Fruit fly (Drosophila melanogaster) whole organism, adult: Measurements from ENCODE around the gene elB.

ENCODE experiments used
- CG12768 ChIP-seq: fragments of 200-800 bp; sonication (Bioruptor generic); optimal IDR thresholded peaks from 2 replicates; lab custom pipeline; 2017; ENCODE audit warnings: missing biosample characterization, missing genetic modification characterization, mild to moderate bottlenecking, moderate library complexity, missing genetic modification reagents
- CG1620 ChIP-seq: fragments of 200-800 bp; sonication (Bioruptor generic); optimal IDR thresholded peaks from 2 replicates; lab custom pipeline; 2016; ENCODE audit warnings: missing biosample characterization, missing genetic modification characterization
- CG7045 ChIP-seq: fragments of 200-800 bp; sonication (Bioruptor generic); optimal IDR thresholded peaks from 2 replicates; lab custom pipeline; 2017; ENCODE audit warnings: missing biosample characterization, mild to moderate bottlenecking, missing genetic modification characterization
- Clk ChIP-seq: fragments of 200-800 bp; sonication (Bioruptor generic); optimal IDR thresholded peaks from 2 replicates; lab custom pipeline; 2017; ENCODE audit warnings: missing biosample characterization, missing genetic modification characterization
- Crg-1 ChIP-seq: fragments of 200-800 bp; sonication (Bioruptor generic); optimal IDR thresholded peaks from 2 replicates; lab custom pipeline; 2016; ENCODE audit warnings: missing biosample characterization, missing genetic modification characterization
- Hr96 ChIP-seq: fragments of 200-800 bp; sonication (Bioruptor generic); optimal IDR thresholded peaks from 2 replicates; lab custom pipeline; 2016; ENCODE audit warnings: missing biosample characterization, missing genetic modification characterization
- Mnt ChIP-seq: fragments of 200-800 bp; sonication (Bioruptor generic); optimal IDR thresholded peaks from 2 replicates; lab custom pipeline; 2016; ENCODE audit warnings: missing biosample characterization, mild to moderate bottlenecking, missing genetic modification characterization
- cic ChIP-seq: fragments of 200-800 bp; sonication (Bioruptor generic); optimal IDR thresholded peaks from 2 replicates; lab custom pipeline; 2017; ENCODE audit warnings: missing biosample characterization, mild to moderate bottlenecking, missing genetic modification characterization, moderate library complexity
- kay ChIP-seq: fragments of 200-800 bp; sonication (Bioruptor generic); peaks from one replicate; lab custom pipeline; 2016; ENCODE audit warnings: missing biosample characterization, missing genetic modification characterization, borderline replicate concordance
- ovo ChIP-seq: fragments of 200-800 bp; sonication (Bioruptor generic); optimal IDR thresholded peaks from 2 replicates; lab custom pipeline; 2016; ENCODE audit warnings: missing biosample characterization, missing genetic modification characterization
- tj ChIP-seq: fragments of 200-800 bp; sonication (Bioruptor generic); optimal IDR thresholded peaks from 3 replicates; lab custom pipeline; 2017; ENCODE audit warnings: missing biosample characterization, mild to moderate bottlenecking, missing genetic modification characterization, moderate library complexity

- TF ChIP-seq Mnt (GFP tag; lab: Kevin White, UChicago): no peak
- TF ChIP-seq Crg-1 (GFP tag; lab: Kevin White, UChicago): no peak
- no peak for TF ChIP-seq CG12768 (GFP tag; lab: Kevin White, UChicago)
- no peak for TF ChIP-seq cic (GFP tag; lab: Kevin White, UChicago)
- TF ChIP-seq ovo (GFP tag; lab: Kevin White, UChicago): no peak
- no peak for TF ChIP-seq kay (GFP tag; lab: Kevin White, UChicago)
- TF ChIP-seq CG7045 (GFP tag; lab: Kevin White, UChicago): no peak
- TF ChIP-seq tj (GFP tag; lab: Kevin White, UChicago): no peak
- no peak for TF ChIP-seq Clk
- TF ChIP-seq Hr96 (GFP tag; lab: Kevin White, UChicago): no peak
- no peak for TF ChIP-seq CG1620 (GFP tag; lab: Kevin White, UChicago)
Observed at dm6 chr2L:14434475-14434874, 25.1 kb upstream of the elB start.
